Fruit fly (Drosophila melanogaster) whole organism, embryonic: ENCODE data around the gene Srp19.

Experiments used
- ATbp ChIP-seq: fragments of 200-800 bp; sonication (Bioruptor generic); optimal IDR thresholded peaks from 2 replicates; lab custom pipeline; 2017; ENCODE audit warnings: missing biosample characterization, mild to moderate bottlenecking, missing genetic modification characterization, missing genetic modification reagents
- CG10209 ChIP-seq: fragments of 200-800 bp; sonication (Bioruptor generic); optimal IDR thresholded peaks from 3 replicates; lab custom pipeline; 2017; ENCODE audit warnings: missing biosample characterization, mild to moderate bottlenecking, missing genetic modification characterization, missing genetic modification reagents
- CG10274 ChIP-seq: fragments of 200-800 bp; sonication (Bioruptor generic); optimal IDR thresholded peaks from 3 replicates; lab custom pipeline; 2017; ENCODE audit warnings: missing biosample characterization, mild to moderate bottlenecking, missing genetic modification characterization
- CG10543 ChIP-seq: fragments of 200-800 bp; sonication (Bioruptor generic); optimal IDR thresholded peaks from 3 replicates; lab custom pipeline; 2017; ENCODE audit warnings: missing biosample characterization, mild to moderate bottlenecking, missing genetic modification characterization, moderate library complexity
- CG11456 ChIP-seq: fragments of 200-800 bp; sonication (Bioruptor generic); IDR thresholded peaks from 3 replicates; pipeline ENCODE4 v1.3.6; 2022; ENCODE audit warnings: missing biosample characterization, missing genetic modification characterization
- CG14667 ChIP-seq: fragments of 200-800 bp; sonication (Bioruptor generic); IDR thresholded peaks from 2 replicates; pipeline ENCODE4 v1.3.6; 2022; ENCODE audit warnings: missing biosample characterization, missing genetic modification characterization
- CG15696 ChIP-seq: fragments of 200-800 bp; sonication (Bioruptor generic); optimal IDR thresholded peaks from 2 replicates; lab custom pipeline; 2019; ENCODE audit warnings: missing biosample characterization, mild to moderate bottlenecking, missing genetic modification characterization, moderate library complexity
- CG1602 ChIP-seq: fragments of 200-800 bp; sonication (Bioruptor generic); optimal IDR thresholded peaks from 3 replicates; lab custom pipeline; 2016; ENCODE audit warnings: missing biosample characterization, missing genetic modification characterization
- CG17912 ChIP-seq: fragments of 200-800 bp; sonication (Bioruptor generic); optimal IDR thresholded peaks from 2 replicates; lab custom pipeline; 2018; ENCODE audit warnings: missing biosample characterization, mild to moderate bottlenecking, missing genetic modification characterization
- CG18619 ChIP-seq: fragments of 200-800 bp; sonication (Bioruptor generic); optimal IDR thresholded peaks from 3 replicates; lab custom pipeline; 2017; ENCODE audit warnings: missing biosample characterization, mild to moderate bottlenecking, missing genetic modification characterization
- CG18764 ChIP-seq: fragments of 200-800 bp; sonication (Bioruptor generic); optimal IDR thresholded peaks from 3 replicates; lab custom pipeline; 2016; ENCODE audit warnings: missing biosample characterization, missing genetic modification characterization
- CG2129 ChIP-seq: fragments of 200-800 bp; sonication (Bioruptor generic); IDR thresholded peaks from 2 replicates; pipeline ENCODE4 v1.3.6; 2022; ENCODE audit warnings: missing biosample characterization, missing genetic modification characterization; ENCODE audit not compliant: partially characterized antibody
- CG2875 ChIP-seq: fragments of 200-800 bp; sonication (Bioruptor generic); optimal IDR thresholded peaks from 2 replicates; lab custom pipeline; 2017; ENCODE audit warnings: missing biosample characterization, mild to moderate bottlenecking, missing genetic modification characterization, missing genetic modification reagents
- CG31224 ChIP-seq: fragments of 200-800 bp; sonication (Bioruptor generic); IDR thresholded peaks from 2 replicates; pipeline ENCODE4 v1.3.6; 2022; ENCODE audit warnings: missing biosample characterization, missing genetic modification characterization
- CG31441 ChIP-seq: fragments of 200-800 bp; sonication (Bioruptor generic); IDR thresholded peaks from 2 replicates; pipeline ENCODE4 v1.3.6; 2022; ENCODE audit warnings: missing biosample characterization, missing genetic modification characterization
- CG3163 ChIP-seq: fragments of 200-800 bp; sonication (Bioruptor generic); optimal IDR thresholded peaks from 3 replicates; lab custom pipeline; 2016; ENCODE audit warnings: missing biosample characterization, missing genetic modification characterization
- CG32532 ChIP-seq: fragments of 200-800 bp; sonication (Bioruptor generic); IDR thresholded peaks from 2 replicates; pipeline ENCODE4 v1.3.6; 2022; ENCODE audit warnings: missing biosample characterization, missing genetic modification characterization
- CG3847 ChIP-seq: fragments of 200-800 bp; sonication (Bioruptor generic); IDR thresholded peaks from 2 replicates; pipeline ENCODE4 v1.3.6; 2022; ENCODE audit warnings: missing biosample characterization, missing genetic modification characterization
- CG3995 ChIP-seq: fragments of 200-800 bp; sonication (Bioruptor generic); optimal IDR thresholded peaks from 3 replicates; lab custom pipeline; 2016; ENCODE audit warnings: missing biosample characterization, missing genetic modification characterization
- CG4282 ChIP-seq: fragments of 200-800 bp; sonication (Bioruptor generic); optimal IDR thresholded peaks from 2 replicates; lab custom pipeline; 2016; ENCODE audit warnings: missing biosample characterization, missing genetic modification characterization
- CG43689 ChIP-seq: fragments of 200-800 bp; sonication (Bioruptor generic); IDR thresholded peaks from 2 replicates; pipeline ENCODE4 v1.3.6; 2022; ENCODE audit warnings: missing biosample characterization, missing genetic modification characterization
- CG5953 ChIP-seq: fragments of 200-800 bp; sonication (Bioruptor generic); IDR thresholded peaks from 2 replicates; pipeline ENCODE4 v1.3.6; 2022; ENCODE audit warnings: missing biosample characterization, missing genetic modification characterization
- CG8290 ChIP-seq, 3 experiments: fragments of 200-800 bp; sonication (Bioruptor generic); optimal IDR thresholded peaks; 2 replicates each; lab custom pipeline; 2016 to 2019; ENCODE audit warnings: missing biosample characterization in 3 of 3, missing genetic modification characterization in 3 of 3, mild to moderate bottlenecking in 2 of 3, moderate library complexity in 1 of 3
- CG8944 ChIP-seq: fragments of 200-800 bp; sonication (Bioruptor generic); optimal IDR thresholded peaks from 3 replicates; lab custom pipeline; 2016; ENCODE audit warnings: missing biosample characterization, missing genetic modification characterization
- H2.0 ChIP-seq: fragments of 200-800 bp; sonication (Bioruptor generic); IDR thresholded peaks from 2 replicates; pipeline ENCODE4 v1.3.6; 2022; ENCODE audit warnings: missing biosample characterization, missing genetic modification characterization
- Hmx ChIP-seq: fragments of 200-800 bp; sonication (Bioruptor generic); optimal IDR thresholded peaks from 2 replicates; lab custom pipeline; 2016; ENCODE audit warnings: missing biosample characterization, missing genetic modification characterization
- Hr3 ChIP-seq: fragments of 200-800 bp; sonication (Bioruptor generic); optimal IDR thresholded peaks from 3 replicates; lab custom pipeline; 2016; ENCODE audit warnings: missing biosample characterization, missing genetic modification characterization
- Mad ChIP-seq: fragments of 200-800 bp; sonication (Bioruptor generic); optimal IDR thresholded peaks from 2 replicates; lab custom pipeline; 2016; ENCODE audit warnings: missing biosample characterization, missing genetic modification characterization
- Sox100B ChIP-seq: fragments of 200-800 bp; sonication (Bioruptor generic); optimal IDR thresholded peaks from 3 replicates; lab custom pipeline; 2018; ENCODE audit warnings: missing biosample characterization, mild to moderate bottlenecking, missing genetic modification characterization
- Sox102F ChIP-seq: fragments of 200-800 bp; sonication (Bioruptor generic); optimal IDR thresholded peaks from 2 replicates; lab custom pipeline; 2018; ENCODE audit warnings: missing biosample characterization, mild to moderate bottlenecking, missing genetic modification characterization, moderate library complexity
- Tbp ChIP-seq: fragments of >200 bp; optimal IDR thresholded peaks from 2 replicates; lab custom pipeline; 2018; ENCODE audit warnings: missing biosample characterization, missing genetic modification characterization
- al ChIP-seq: fragments of 200-800 bp; sonication (Bioruptor generic); IDR thresholded peaks from 2 replicates; pipeline ENCODE4 v1.3.6; 2022; ENCODE audit warnings: missing biosample characterization, missing genetic modification characterization
- ash1 ChIP-seq: fragments of 200-800 bp; sonication (Bioruptor generic); optimal IDR thresholded peaks from 2 replicates; lab custom pipeline; 2018; ENCODE audit warnings: missing biosample characterization, mild to moderate bottlenecking, missing genetic modification characterization
- bigmax ChIP-seq: fragments of 200-800 bp; sonication (Bioruptor generic); optimal IDR thresholded peaks from 2 replicates; lab custom pipeline; 2018; ENCODE audit warnings: missing biosample characterization, mild to moderate bottlenecking, missing genetic modification characterization
- cg ChIP-seq: fragments of 200-800 bp; sonication (Bioruptor generic); optimal IDR thresholded peaks from 3 replicates; lab custom pipeline; 2019; ENCODE audit warnings: missing biosample characterization, mild to moderate bottlenecking, missing genetic modification characterization, moderate library complexity
- ci ChIP-seq: fragments of 200-800 bp; sonication (Bioruptor generic); IDR thresholded peaks from 3 replicates; pipeline ENCODE4 v1.3.6; 2022; ENCODE audit warnings: missing biosample characterization, missing genetic modification characterization
- danr ChIP-seq: fragments of 200-800 bp; sonication (Bioruptor generic); IDR thresholded peaks from 2 replicates; pipeline ENCODE4 v1.3.6; 2022; ENCODE audit warnings: missing biosample characterization, missing genetic modification characterization
- dm ChIP-seq: fragments of 200-800 bp; sonication (Bioruptor generic); optimal IDR thresholded peaks from 3 replicates; lab custom pipeline; 2016; ENCODE audit warnings: missing biosample characterization, missing genetic modification characterization
- gsb ChIP-seq: fragments of 200-800 bp; sonication (Bioruptor generic); IDR thresholded peaks from 2 replicates; pipeline ENCODE4 v1.3.6; 2022; ENCODE audit warnings: missing biosample characterization, missing genetic modification characterization
- gsb-n ChIP-seq: fragments of 200-800 bp; sonication (Bioruptor generic); optimal IDR thresholded peaks from 3 replicates; lab custom pipeline; 2018; ENCODE audit warnings: missing biosample characterization, mild to moderate bottlenecking, missing genetic modification characterization
- hb ChIP-seq: fragments of 200-800 bp; sonication (Bioruptor generic); IDR thresholded peaks from 3 replicates; pipeline ENCODE4 v1.3.6; 2022; ENCODE audit warnings: missing biosample characterization, missing genetic modification characterization; ENCODE audit not compliant: partially characterized antibody
- kni ChIP-seq: fragments of 200-800 bp; sonication (Bioruptor generic); optimal IDR thresholded peaks from 3 replicates; lab custom pipeline; 2017; ENCODE audit warnings: mild to moderate bottlenecking, missing biosample characterization, missing genetic modification reagents, missing genetic modification characterization
- mld ChIP-seq: fragments of 200-800 bp; sonication (Bioruptor generic); IDR thresholded peaks from 3 replicates; pipeline ENCODE4 v1.3.6; 2022; ENCODE audit warnings: missing biosample characterization, missing genetic modification characterization; ENCODE audit not compliant: partially characterized antibody
- pnt ChIP-seq: fragments of 200-800 bp; sonication (Bioruptor generic); optimal IDR thresholded peaks from 3 replicates; lab custom pipeline; 2016; ENCODE audit warnings: missing biosample characterization, missing genetic modification characterization
- rib ChIP-seq: fragments of 200-800 bp; sonication (Bioruptor generic); IDR thresholded peaks from 2 replicates; pipeline ENCODE4 v1.3.6; 2022; ENCODE audit warnings: missing biosample characterization, missing genetic modification characterization
- salm ChIP-seq: fragments of 200-800 bp; sonication (Bioruptor generic); optimal IDR thresholded peaks from 2 replicates; lab custom pipeline; 2018; ENCODE audit warnings: missing biosample characterization, mild to moderate bottlenecking, missing genetic modification characterization
- sc ChIP-seq, 3 experiments: fragments of >200 bp in 2 of 3; fragments of 200-800 bp in 1 of 3; sonication (Bioruptor generic) in 1 of 3; optimal IDR thresholded peaks; 2 replicates in 2 of 3; 3 replicates in 1 of 3; lab custom pipeline; 2017; ENCODE audit warnings: mild to moderate bottlenecking in 1 of 3, missing biosample characterization in 1 of 3, missing genetic modification characterization in 1 of 3, missing genetic modification reagents in 1 of 3
- schlank ChIP-seq: fragments of 200-800 bp; sonication (Bioruptor generic); optimal IDR thresholded peaks from 2 replicates; lab custom pipeline; 2018; ENCODE audit warnings: missing biosample characterization, mild to moderate bottlenecking, missing genetic modification characterization
- sd ChIP-seq: fragments of 200-800 bp; sonication (Bioruptor generic); optimal IDR thresholded peaks from 3 replicates; lab custom pipeline; 2018; ENCODE audit warnings: missing biosample characterization, mild to moderate bottlenecking, missing genetic modification characterization, moderate library complexity

The Srp19 gene

DNA sequence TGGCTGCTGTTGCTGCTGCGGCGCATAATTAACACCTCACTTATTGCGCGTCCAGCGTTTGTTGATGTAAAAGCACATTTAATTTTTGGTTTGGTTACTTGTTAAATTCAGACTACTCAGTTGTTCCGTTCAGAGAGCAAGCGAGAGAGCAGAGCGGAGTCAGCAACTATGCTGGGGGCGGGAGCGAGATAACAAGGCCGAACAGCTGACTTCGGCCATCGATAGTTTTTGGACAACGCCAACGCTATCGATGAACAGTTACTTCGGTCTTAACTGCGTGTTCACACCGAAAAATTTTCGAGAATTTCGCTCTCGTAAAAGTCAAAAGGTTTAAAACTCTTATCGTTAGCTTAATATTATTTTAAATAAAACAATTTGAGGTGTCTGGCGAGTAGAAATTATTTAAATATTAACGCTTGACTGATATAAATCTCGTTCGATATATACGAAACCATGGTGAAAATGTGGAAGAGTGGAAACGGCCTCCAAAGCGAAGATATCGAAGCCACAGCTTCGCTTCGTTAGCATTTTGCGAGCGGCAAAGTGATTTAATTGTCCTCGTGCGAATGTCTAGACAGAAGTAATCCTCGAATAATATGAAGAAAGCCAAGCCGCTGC, 33.6 kb upstream of the Srp19 start, which contains the start of the genes SMSr and smid (continued):
- TF ChIP-seq CG43689 (GFP tag; lab: Robert Waterston, UW): no peak
- TF ChIP-seq CG8290 (GFP tag; optimal IDR thresholded peaks at IDR 0.05; lab: Kevin White, UChicago): peak; percentile 45
- peak in 1 of 2 experiments; percentile 4 for TF ChIP-seq CG8290 (tag; optimal IDR thresholded peaks at IDR 0.05; lab: Kevin White, UChicago)
- no peak for TF ChIP-seq gsb (GFP tag; lab: Robert Waterston, UW)
- peak; percentile 32; the same call in 1 of the 2 replicates for TF ChIP-seq H2.0 (GFP tag; lab: Robert Waterston, UW)
- peak; percentile 84 for TF ChIP-seq hb (GFP tag; lab: Robert Waterston, UW)
- peak; percentile 43 for TF ChIP-seq Sox100B
- TF ChIP-seq CG4282 (GFP tag; lab: Kevin White, UChicago): no peak
- TF ChIP-seq dm (GFP tag; lab: Kevin White, UChicago): peak; percentile 49
- TF ChIP-seq CG11456 (GFP tag; lab: Robert Waterston, UW): no peak
- TF ChIP-seq CG10543 (GFP tag; lab: Kevin White, UChicago): no peak
- TF ChIP-seq CG18619 (GFP tag; lab: Kevin White, UChicago): peak; percentile 48
- TF ChIP-seq sd: peak; percentile 68
- no peak for TF ChIP-seq CG5953 (GFP tag; lab: Robert Waterston, UW)
- no peak for TF ChIP-seq pnt (GFP tag; lab: Kevin White, UChicago)
- no peak for TF ChIP-seq Tbp (GFP tag; lab: Kevin White, UChicago)
- TF ChIP-seq kni (GFP tag; lab: Kevin White, UChicago): peak; percentile 47
- TF ChIP-seq CG10209 (GFP tag; lab: Kevin White, UChicago): peak; percentile 53
- TF ChIP-seq CG8944: peak; percentile 41
- TF ChIP-seq Mad (GFP tag; lab: Kevin White, UChicago): peak; percentile 79
- TF ChIP-seq Sox102F (GFP tag; lab: Kevin White, UChicago): no peak
- TF ChIP-seq Hmx (GFP tag; lab: Kevin White, UChicago): no peak
- TF ChIP-seq CG15696 (tag; lab: Kevin White, UChicago): peak; percentile 54
- TF ChIP-seq CG1602 (GFP tag; lab: Kevin White, UChicago): peak; percentile 61
- peak; percentile 25 for TF ChIP-seq bigmax (GFP tag; lab: Kevin White, UChicago)
- TF ChIP-seq CG32532 (GFP tag; lab: Robert Waterston, UW): peak; percentile 70
- no peak for TF ChIP-seq CG10274 (GFP tag; lab: Kevin White, UChicago)
- TF ChIP-seq CG31441 (GFP tag; lab: Robert Waterston, UW): peak; percentile 69
- TF ChIP-seq CG3163 (GFP tag; lab: Kevin White, UChicago): peak; percentile 24
- TF ChIP-seq Hr3 (GFP tag; lab: Kevin White, UChicago): peak; percentile 55
- peak; percentile 76 for TF ChIP-seq CG3995 (GFP tag; lab: Kevin White, UChicago)
- no peak for TF ChIP-seq salm
- peak; percentile 40 for TF ChIP-seq CG18764 (GFP tag; lab: Kevin White, UChicago)
- peak; percentile 65 for TF ChIP-seq gsb-n (tag; lab: Kevin White, UChicago)
- TF ChIP-seq CG3847 (GFP tag; lab: Robert Waterston, UW): peak; percentile 47; the same call in 1 of the 2 replicates
- no peak for TF ChIP-seq CG17912
- TF ChIP-seq mld: peak; percentile 80
- TF ChIP-seq sc (optimal IDR thresholded peaks at IDR 0.05; lab: Kevin White, UChicago): no peak
- peak; percentile 31 for TF ChIP-seq sc (GFP tag; optimal IDR thresholded peaks at IDR 0.05; lab: Kevin White, UChicago)
- TF ChIP-seq ci: 0 out of 3 replicates have a peak, but pooled peaks have one; percentile 26
- peak; percentile 64 for TF ChIP-seq al
- TF ChIP-seq rib (GFP tag; lab: Robert Waterston, UW): no peak
- no peak for TF ChIP-seq CG31224 (GFP tag; lab: Robert Waterston, UW)
- TF ChIP-seq danr (GFP tag; lab: Robert Waterston, UW): peak; percentile 50; the same call in 1 of the 2 replicates
- TF ChIP-seq cg (GFP tag; lab: Kevin White, UChicago): no peak
- no peak for TF ChIP-seq CG14667
- peak; percentile 71; the same call in 1 of the 2 replicates for TF ChIP-seq CG2129 (GFP tag; lab: Robert Waterston, UW)
- TF ChIP-seq CG2875 (GFP tag; lab: Kevin White, UChicago): no peak
- no peak for TF ChIP-seq ash1 (GFP tag; lab: Kevin White, UChicago)
- TF ChIP-seq schlank (tag; lab: Kevin White, UChicago): no peak
- TF ChIP-seq ATbp (GFP tag; lab: Kevin White, UChicago): no peak
